Worm (Caenorhabditis elegans): Measurements from ENCODE around the gene nhr-185.

The nhr-185 gene

ce11 chrV:3800378-3800777, 46.8 kb downstream of the nhr-185 start, which contains the start of gene srt-30:
Gene srt-30, minus strand, starts transcription at chrV:3800478.
- TF ChIP-seq T22C8.4 (GFP tag; IDR thresholded peaks at IDR 0.05) = no peak
- no peak for TF ChIP-seq ztf-29 (GFP tag; IDR thresholded peaks at IDR 0.05)
- no peak for TF ChIP-seq tab-1 (GFP tag; IDR thresholded peaks at IDR 0.05)
- TF ChIP-seq cog-1 (tag; optimal IDR thresholded peaks at IDR 0.05) = no peak
- no peak for TF ChIP-seq flt-1 (GFP tag; IDR thresholded peaks at IDR 0.05)
- no peak for TF ChIP-seq klf-2 (GFP tag; conservative IDR thresholded peaks at IDR 0.05)
- TF ChIP-seq ref-1 (GFP tag; conservative IDR thresholded peaks at IDR 0.05) = no peak
- no peak for TF ChIP-seq ztf-23 (GFP tag; IDR thresholded peaks at IDR 0.05)
- TF ChIP-seq med-1 (GFP tag; optimal IDR thresholded peaks at IDR 0.05; ENCODE audit: insufficient read depth) = no peak

ce11 chrV:3799737-3800136, 47.4 kb downstream of the nhr-185 start:
- TF ChIP-seq tab-1 (GFP tag; IDR thresholded peaks at IDR 0.05) (no peak), ref-1 (GFP tag; conservative IDR thresholded peaks at IDR 0.05) (no peak), flt-1 (GFP tag; IDR thresholded peaks at IDR 0.05) (no peak), klf-2 (GFP tag; conservative IDR thresholded peaks at IDR 0.05) (no peak), ztf-23 (GFP tag; IDR thresholded peaks at IDR 0.05) (no peak), ztf-29 (GFP tag; IDR thresholded peaks at IDR 0.05) (no peak), T22C8.4 (GFP tag; IDR thresholded peaks at IDR 0.05) (no peak), cog-1 (tag; optimal IDR thresholded peaks at IDR 0.05) (no peak), med-1 (GFP tag; optimal IDR thresholded peaks at IDR 0.05; ENCODE audit: insufficient read depth) (no peak)
